ENCODE assay signal across 6 worm cellular contexts in the genomic region with DNA sequence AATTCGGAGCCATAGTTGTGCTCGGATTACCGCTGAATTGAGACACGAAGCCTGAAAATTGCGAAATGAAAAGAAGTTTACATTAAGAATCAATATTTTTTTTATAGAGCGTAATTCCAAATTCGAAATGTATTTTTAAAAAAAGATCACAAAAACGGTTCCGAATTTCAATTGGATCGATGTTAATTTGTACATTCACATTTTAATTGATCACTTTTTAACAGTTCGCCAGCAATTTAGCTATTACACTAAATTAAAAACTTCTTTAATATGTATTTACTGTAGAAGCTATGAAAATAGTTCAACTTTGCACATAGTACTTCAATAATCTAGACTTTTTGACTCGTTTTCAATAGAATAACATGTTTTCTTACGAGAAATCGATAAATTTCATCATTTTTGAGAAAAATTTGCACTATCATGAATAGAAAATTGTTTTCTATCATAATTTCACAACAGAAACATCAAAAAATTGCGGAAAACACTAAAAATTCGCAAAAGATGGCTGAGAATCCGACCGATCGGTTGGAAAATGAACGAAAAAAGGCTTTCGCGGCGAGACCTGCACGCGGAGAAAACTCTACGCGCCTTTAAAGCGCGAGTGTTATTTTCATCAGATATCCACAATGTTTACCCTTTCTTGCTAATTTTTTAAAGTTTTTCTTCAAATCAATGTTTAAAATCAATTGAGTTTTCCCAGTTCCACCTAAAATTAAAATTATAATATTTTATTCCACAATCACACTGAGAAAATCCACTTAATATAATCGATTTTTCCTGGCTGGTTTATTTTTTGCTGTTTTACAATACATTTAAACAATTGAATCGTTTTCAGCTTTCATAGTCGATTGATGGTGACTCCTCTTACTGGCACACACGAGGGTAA.
TF ChIP-seq lines count a peak whose summit lies in the region.

A gene (minus strand): TSS at position 51 of the 886 bp plus-strand sequence.
A gene (plus strand): TSS at position 836 of the 886 bp plus-strand sequence.

TF ChIP-seq in whole organism, L1 larva, 84 proteins besides CTCF, POLR2A, EP300 and RAD21 (continues in another document):
- TF ChIP-seq rnt-1 (tag; optimal IDR thresholded peaks at IDR 0.05; lab: Kevin White, UChicago) (no peak), hpl-2 (GFP tag; optimal IDR thresholded peaks at IDR 0.05; lab: Kevin White, UChicago) (no peak), zag-1 (tag; optimal IDR thresholded peaks at IDR 0.05; lab: Kevin White, UChicago) (no peak), snpc-4 (tag; optimal IDR thresholded peaks at IDR 0.05; lab: Kevin White, UChicago) (no peak), F16B12.6 (tag; optimal IDR thresholded peaks at IDR 0.05; lab: Kevin White, UChicago) (peak; percentile 7), ceh-90 (tag; optimal IDR thresholded peaks at IDR 0.05; lab: Kevin White, UChicago) (no peak), unc-62 (GFP tag; optimal IDR thresholded peaks at IDR 0.05; lab: Kevin White, UChicago) (no peak), nhr-77 (tag; optimal IDR thresholded peaks at IDR 0.05; lab: Kevin White, UChicago) (no peak), ceh-88 (GFP tag; IDR thresholded peaks at IDR 0.05; lab: Robert Waterston, UW) (no peak), efl-1 (optimal IDR thresholded peaks at IDR 0.05; lab: Kevin White, UChicago) (peak; percentile 54 to 59), efl-1 (GFP tag; optimal IDR thresholded peaks at IDR 0.05 in 1 of 2; lab: Kevin White, UChicago) (peak; percentile 39 to 73), dsc-1 (tag; optimal IDR thresholded peaks at IDR 0.05; lab: Kevin White, UChicago) (no peak), nhr-84 (tag; optimal IDR thresholded peaks at IDR 0.05; lab: Kevin White, UChicago) (no peak), tbx-2 (tag; optimal IDR thresholded peaks at IDR 0.05; lab: Kevin White, UChicago) (no peak)

TF ChIP-seq in whole organism, L2 larva, 48 proteins besides CTCF, POLR2A, EP300 and RAD21:
- TF ChIP-seq lin-13 (GFP tag; optimal IDR thresholded peaks at IDR 0.05; lab: Kevin White, UChicago): no peak
- peak; percentile 12 for TF ChIP-seq nhr-129 (tag; optimal IDR thresholded peaks at IDR 0.05; lab: Kevin White, UChicago)
- TF ChIP-seq lsy-2 (tag; optimal IDR thresholded peaks at IDR 0.05; lab: Kevin White, UChicago): peak in 1 of 2 experiments; percentile 61
- TF ChIP-seq C34F6.9 (tag; optimal IDR thresholded peaks at IDR 0.05; lab: Kevin White, UChicago): peak; percentile 42

TF ChIP-seq in whole organism, L3 larva, 47 proteins besides CTCF, POLR2A, EP300 and RAD21 (continues in another document):
- TF ChIP-seq nhr-25 (tag; optimal IDR thresholded peaks at IDR 0.05; lab: Kevin White, UChicago) (peak; percentile 21), skn-1 (tag; optimal IDR thresholded peaks at IDR 0.05; lab: Kevin White, UChicago) (no peak), ceh-82 (tag; optimal IDR thresholded peaks at IDR 0.05; lab: Kevin White, UChicago) (no peak), nfya-1 (tag; optimal IDR thresholded peaks at IDR 0.05; lab: Kevin White, UChicago; ENCODE audit: insufficient read depth) (peak; percentile 57), daf-12 (tag; optimal IDR thresholded peaks at IDR 0.05; lab: Kevin White, UChicago) (no peak), lin-15B (tag; optimal IDR thresholded peaks at IDR 0.05; lab: Kevin White, UChicago) (peak; percentile 42), lsy-12 (tag; optimal IDR thresholded peaks at IDR 0.05; lab: Kevin White, UChicago) (no peak), egl-5 (tag; optimal IDR thresholded peaks at IDR 0.05; lab: Kevin White, UChicago) (peak; percentile 97), unc-62 (GFP tag; optimal IDR thresholded peaks at IDR 0.05; lab: Kevin White, UChicago) (no peak), snpc-4 (tag; optimal IDR thresholded peaks at IDR 0.05; lab: Kevin White, UChicago) (no peak), pha-4 (tag; optimal IDR thresholded peaks at IDR 0.05; lab: Kevin White, UChicago) (peak; percentile 71), ceh-28 (tag; optimal IDR thresholded peaks at IDR 0.05; lab: Kevin White, UChicago) (no peak), tbx-2 (tag; optimal IDR thresholded peaks at IDR 0.05; lab: Kevin White, UChicago) (no peak), nhr-23 (tag; optimal IDR thresholded peaks at IDR 0.05; lab: Kevin White, UChicago) (peak; percentile 6), fkh-10 (GFP tag; optimal IDR thresholded peaks at IDR 0.05; lab: Kevin White, UChicago) (no peak), aly-2 (tag; optimal IDR thresholded peaks at IDR 0.05; lab: Kevin White, UChicago) (no peak)

TF ChIP-seq in whole organism, L4 larva, 104 proteins besides CTCF, POLR2A, EP300 and RAD21 (continues in another document):
- TF ChIP-seq zfp-3 (GFP tag; conservative IDR thresholded peaks at IDR 0.05; lab: Robert Waterston, UW): no peak
- no peak for TF ChIP-seq skn-1 (tag; optimal IDR thresholded peaks at IDR 0.05; lab: Kevin White, UChicago)
- no peak for TF ChIP-seq sdz-12 (GFP tag; optimal IDR thresholded peaks at IDR 0.05; lab: Kevin White, UChicago)
- TF ChIP-seq rbr-2 (tag; optimal IDR thresholded peaks at IDR 0.05; lab: Kevin White, UChicago): no peak
- TF ChIP-seq set-16 (GFP tag; IDR thresholded peaks at IDR 0.05; lab: Robert Waterston, UW): no peak
- no peak for TF ChIP-seq nhr-6 (tag; optimal IDR thresholded peaks at IDR 0.05; lab: Kevin White, UChicago)
- TF ChIP-seq lin-1 (GFP tag; IDR thresholded peaks at IDR 0.05; lab: Robert Waterston, UW): no peak
- no peak for TF ChIP-seq nhr-28 (tag; optimal IDR thresholded peaks at IDR 0.05; lab: Kevin White, UChicago)
- TF ChIP-seq F10B5.3 (tag; optimal IDR thresholded peaks at IDR 0.05; lab: Kevin White, UChicago): no peak
- TF ChIP-seq T20F7.1 (GFP tag; optimal IDR thresholded peaks at IDR 0.05; lab: Kevin White, UChicago): no peak
- TF ChIP-seq ceh-28 (tag; optimal IDR thresholded peaks at IDR 0.05; lab: Kevin White, UChicago): no peak
- no peak for TF ChIP-seq pqm-1 (tag; optimal IDR thresholded peaks at IDR 0.05; lab: Kevin White, UChicago)
- no peak for TF ChIP-seq tag-97 (GFP tag; IDR thresholded peaks at IDR 0.05; lab: Robert Waterston, UW)
- TF ChIP-seq gei-8 (GFP tag; optimal IDR thresholded peaks at IDR 0.05; lab: Kevin White, UChicago): no peak
- TF ChIP-seq hif-1 (tag; optimal IDR thresholded peaks at IDR 0.05; lab: Kevin White, UChicago): no peak
- TF ChIP-seq ztf-7 (tag; optimal IDR thresholded peaks at IDR 0.05; lab: Kevin White, UChicago): no peak
- TF ChIP-seq F26F4.8 (GFP tag; conservative IDR thresholded peaks at IDR 0.05; lab: Robert Waterston, UW): no peak
- no peak for TF ChIP-seq ZK337.2 (GFP tag; IDR thresholded peaks at IDR 0.05; lab: Robert Waterston, UW)

TF ChIP-seq in whole organism, mixed stage, embryonic, 35 proteins besides CTCF, POLR2A, EP300 and RAD21:
- TF ChIP-seq ham-2 (GFP tag; optimal IDR thresholded peaks at IDR 0.05; lab: Kevin White, UChicago) (no peak), unc-120 (tag; optimal IDR thresholded peaks at IDR 0.05; lab: Kevin White, UChicago; ENCODE audit: poor library complexity, severe bottlenecking) (peak; percentile 66), nhr-28 (tag; optimal IDR thresholded peaks at IDR 0.05; lab: Kevin White, UChicago) (no peak), lsy-2 (tag; optimal IDR thresholded peaks at IDR 0.05; lab: Kevin White, UChicago) (peak; percentile 36), drap-1 (GFP tag; optimal IDR thresholded peaks at IDR 0.05; lab: Kevin White, UChicago) (no peak), hlh-1 (tag; optimal IDR thresholded peaks at IDR 0.05; lab: Kevin White, UChicago) (peak; percentile 13), unc-39 (tag; optimal IDR thresholded peaks at IDR 0.05; lab: Kevin White, UChicago) (no peak), mep-1 (tag; optimal IDR thresholded peaks at IDR 0.05; lab: Kevin White, UChicago) (peak; percentile 44), ceh-83 (GFP tag; optimal IDR thresholded peaks at IDR 0.05; lab: Kevin White, UChicago) (no peak)

TF ChIP-seq in whole organism, young adult, 124 proteins besides CTCF, POLR2A, EP300 and RAD21:
- no peak; the same call in 1 of the 2 replicates for TF ChIP-seq hmg-1.2 (GFP tag; IDR thresholded peaks at IDR 0.05; lab: Robert Waterston, UW)
- TF ChIP-seq attf-5 (GFP tag; optimal IDR thresholded peaks at IDR 0.05; lab: Kevin White, UChicago): peak; percentile 44
- peak in 1 of 3 experiments; percentile 3 for TF ChIP-seq lin-35 (GFP tag; optimal IDR thresholded peaks at IDR 0.05; lab: Kevin White, UChicago)
- TF ChIP-seq Y79H2A.3 (GFP tag; conservative IDR thresholded peaks at IDR 0.05; lab: Robert Waterston, UW): no peak
- peak; percentile 81 for TF ChIP-seq F33H1.4 (GFP tag; IDR thresholded peaks at IDR 0.05; lab: Robert Waterston, UW)
- no peak for TF ChIP-seq unc-62 (GFP tag; optimal IDR thresholded peaks at IDR 0.05; lab: Kevin White, UChicago)
- TF ChIP-seq madf-6 (GFP tag; IDR thresholded peaks at IDR 0.05; lab: Robert Waterston, UW): peak; percentile 15; the same call in 1 of the 2 replicates
- peak; percentile 8 for TF ChIP-seq efl-1 (GFP tag; optimal IDR thresholded peaks at IDR 0.05; lab: Kevin White, UChicago)
TF ChIP-seq in whole organism, young adult: peak in this region for 5.
